Fruit fly (Drosophila melanogaster): ENCODE data around the gene CG5131.
A peak's percentile ranks its signal among the peaks of the same experiment; 100 is the strongest.

The CG5131 gene

dm6 chr2L:17449608-17450504 is 34.4 kb upstream of the CG5131 start, which contains the start of gene dl (continued):
- no peak for TF ChIP-seq Opbp (GFP tag; IDR thresholded peaks at IDR 0.05; ENCODE audit: partially characterized antibody)
- TF ChIP-seq Trl (optimal IDR thresholded peaks at IDR 0.05), result peak; percentile 66 to 83
- TF ChIP-seq Trl (GFP tag; optimal IDR thresholded peaks at IDR 0.05), result no peak
- no peak for TF ChIP-seq zfh2 (GFP tag; optimal IDR thresholded peaks at IDR 0.05)
- TF ChIP-seq stwl (tag; optimal IDR thresholded peaks at IDR 0.05), result peak; percentile 24
- peak in 1 of 2 experiments; percentile 83 for TF ChIP-seq eve (GFP tag; optimal IDR thresholded peaks at IDR 0.05)
- no peak for TF ChIP-seq CG7745 (tag; optimal IDR thresholded peaks at IDR 0.05)
- no peak for TF ChIP-seq CG12155 (GFP tag; optimal IDR thresholded peaks at IDR 0.05)
- peak; percentile 3 for TF ChIP-seq pzg (GFP tag; optimal IDR thresholded peaks at IDR 0.05)
- TF ChIP-seq wek (GFP tag; optimal IDR thresholded peaks at IDR 0.05), result no peak
- peak; percentile 84 for TF ChIP-seq D19B (GFP tag; optimal IDR thresholded peaks at IDR 0.05)
- TF ChIP-seq slbo (GFP tag; IDR thresholded peaks at IDR 0.05), result peak; percentile 28
- no peak for TF ChIP-seq gcm2 (GFP tag; optimal IDR thresholded peaks at IDR 0.05)
- TF ChIP-seq zfh1 (GFP tag; IDR thresholded peaks at IDR 0.05), result no peak
- TF ChIP-seq Meics (GFP tag; optimal IDR thresholded peaks at IDR 0.05), result peak; percentile 6
- no peak for TF ChIP-seq Fer1 (GFP tag; optimal IDR thresholded peaks at IDR 0.05)
- TF ChIP-seq CG17912 (GFP tag; optimal IDR thresholded peaks at IDR 0.05), result no peak
- TF ChIP-seq CG8290 (GFP tag; optimal IDR thresholded peaks at IDR 0.05), result no peak
- TF ChIP-seq CG8290 (tag; optimal IDR thresholded peaks at IDR 0.05), result peak in 1 of 2 experiments; percentile 57
- TF ChIP-seq lola (GFP tag; optimal IDR thresholded peaks at IDR 0.05), result no peak
- TF ChIP-seq NfI (GFP tag; optimal IDR thresholded peaks at IDR 0.05), result no peak
- no peak for TF ChIP-seq bowl (GFP tag; IDR thresholded peaks at IDR 0.05)
- TF ChIP-seq Scr (GFP tag; IDR thresholded peaks at IDR 0.05; ENCODE audit: partially characterized antibody), result peak; percentile 35; the same call in 1 of the 2 replicates
- no peak for TF ChIP-seq B-H1 (GFP tag; IDR thresholded peaks at IDR 0.05)
- no peak for TF ChIP-seq CG17359 (tag; optimal IDR thresholded peaks at IDR 0.05)
- TF ChIP-seq CG6791 (GFP tag; IDR thresholded peaks at IDR 0.05; ENCODE audit: partially characterized antibody), result no peak
- TF ChIP-seq unc-4 (GFP tag; IDR thresholded peaks at IDR 0.05; ENCODE audit: partially characterized antibody), result no peak
- no peak for TF ChIP-seq Atf3 (GFP tag; optimal IDR thresholded peaks at IDR 0.05)
- TF ChIP-seq zen2 (GFP tag; IDR thresholded peaks at IDR 0.05; ENCODE audit: partially characterized antibody), result peak; percentile 17; the same call in 1 of the 3 replicates
- peak; percentile 14 for TF ChIP-seq CG15514 (GFP tag; optimal IDR thresholded peaks at IDR 0.05)
- 0 out of 2 replicates have a peak, but pooled peaks have one; percentile 30 for TF ChIP-seq CG11696 (GFP tag; IDR thresholded peaks at IDR 0.05)
- TF ChIP-seq Elba2 (GFP tag; optimal IDR thresholded peaks at IDR 0.05), result no peak
- no peak for TF ChIP-seq CG6654 (GFP tag; optimal IDR thresholded peaks at IDR 0.05)
- TF ChIP-seq corto (GFP tag; optimal IDR thresholded peaks at IDR 0.05), result no peak
- no peak for TF ChIP-seq CG3281 (GFP tag; optimal IDR thresholded peaks at IDR 0.05)
- TF ChIP-seq CG18619 (GFP tag; optimal IDR thresholded peaks at IDR 0.05), result no peak
- peak; percentile 32; the same call in 1 of the 2 replicates for TF ChIP-seq rib (GFP tag; IDR thresholded peaks at IDR 0.05)
- peak; percentile 68 for TF ChIP-seq Drgx (GFP tag; IDR thresholded peaks at IDR 0.05)
- TF ChIP-seq Bteb2 (GFP tag; optimal IDR thresholded peaks at IDR 0.05), result no peak
- no peak for TF ChIP-seq mam (GFP tag; optimal IDR thresholded peaks at IDR 0.05)
- peak; percentile 18; the same call in 1 of the 3 replicates for TF ChIP-seq CG34422 (GFP tag; IDR thresholded peaks at IDR 0.05)
- peak; percentile 11 for TF ChIP-seq CG4424 (GFP tag; optimal IDR thresholded peaks at IDR 0.05)
- TF ChIP-seq schlank (tag; optimal IDR thresholded peaks at IDR 0.05), result peak; percentile 12
- TF ChIP-seq kni (GFP tag; optimal IDR thresholded peaks at IDR 0.05), result peak; percentile 75
- peak; percentile 35; the same call in 1 of the 2 replicates for TF ChIP-seq ato (GFP tag; IDR thresholded peaks at IDR 0.05; ENCODE audit: partially characterized antibody)
- TF ChIP-seq CG13287 (GFP tag; IDR thresholded peaks at IDR 0.05; ENCODE audit: partially characterized antibody), result peak; percentile 38; the same call in 1 of the 2 replicates
- TF ChIP-seq gfzf (GFP tag; optimal IDR thresholded peaks at IDR 0.05), result peak; percentile 10
- no peak for TF ChIP-seq dimm (GFP tag; IDR thresholded peaks at IDR 0.05)
